Worm (Caenorhabditis elegans) whole organism, young adult: Measurements from ENCODE around the gene ndx-6.

Experiments
- cebp-1 ChIP-seq, 2 experiments: fragments of 200-800 bp in 1 of 2; sonication (Bioruptor generic) in 1 of 2; sonication (generic microtip) in 1 of 2; IDR thresholded peaks in 1 of 2; optimal IDR thresholded peaks in 1 of 2; 2 replicates each; pipeline versions ENCODE4 v1.3.6 to Lab custom; 2017 to 2022; ENCODE audit warnings: missing compliant biosample characterization in 2 of 2, missing genetic modification characterization in 2 of 2, mild to moderate bottlenecking in 1 of 2, missing genetic modification reagents in 1 of 2, moderate library complexity in 1 of 2
- nhr-120 ChIP-seq: fragments of 200-800 bp; sonication (Bioruptor generic); IDR thresholded peaks from 2 replicates; pipeline ENCODE4 v1.3.6; 2022; ENCODE audit warnings: missing genetic modification characterization, missing compliant biosample characterization
- snpc-3.4 ChIP-seq: sonication (generic microtip); optimal IDR thresholded peaks from 2 replicates; lab custom pipeline; 2017; ENCODE audit warnings: missing genetic modification characterization, mild to moderate bottlenecking, missing compliant biosample characterization, antibody characterized with exemption, moderate library complexity, missing genotype, missing genetic modification reagents
- unc-62 ChIP-seq: fragments of 150-350 bp; optimal IDR thresholded peaks from 2 replicates; lab custom pipeline; 2014; ENCODE audit warnings: missing biosample characterization, missing genetic modification reagents, missing genetic modification characterization

DNA sequence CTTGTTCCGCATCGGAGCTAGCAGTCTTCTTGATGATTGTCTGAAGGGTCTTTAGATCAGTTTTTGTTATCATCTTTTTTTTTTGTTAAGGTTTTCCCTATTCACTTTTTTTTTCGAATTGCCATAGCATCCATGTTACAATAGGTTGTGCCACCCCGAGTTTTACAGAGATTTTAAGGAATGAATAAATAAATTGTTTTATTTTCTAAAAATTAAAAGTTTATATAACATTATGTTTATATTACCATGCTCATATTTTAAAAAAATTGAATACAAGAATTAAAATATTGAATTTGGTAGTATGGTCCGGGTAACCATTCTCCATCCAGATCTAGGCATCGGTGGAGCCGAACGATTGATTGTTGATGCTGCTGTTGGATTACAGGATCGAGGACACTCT is 14.7 kb downstream of the ndx-6 start, which contains the start of gene algn-2:
- no peak for TF ChIP-seq nhr-120 (GFP tag; lab: Robert Waterston, UW)
- TF ChIP-seq unc-62 (GFP tag; lab: Kevin White, UChicago) = no peak
- no peak for TF ChIP-seq snpc-3.4 (tag; lab: Kevin White, UChicago)
- no peak for TF ChIP-seq cebp-1 (GFP tag; IDR thresholded peaks at IDR 0.05; lab: Robert Waterston, UW)
- no peak for TF ChIP-seq cebp-1 (tag; optimal IDR thresholded peaks at IDR 0.05; lab: Kevin White, UChicago)
